Worm (Caenorhabditis elegans): ENCODE measurements around the gene plp-1.

ce11 chrIV:7658589-7658988, 25.4 kb downstream of the plp-1 start, which contains the start of gene C08G9.1:
- TF ChIP-seq unc-55 (GFP tag; optimal IDR thresholded peaks at IDR 0.05) (no peak), zip-5 (tag; optimal IDR thresholded peaks at IDR 0.05) (no peak), lin-11 (tag; optimal IDR thresholded peaks at IDR 0.05) (no peak), nhr-232 (tag; optimal IDR thresholded peaks at IDR 0.05) (no peak), elt-4 (tag; optimal IDR thresholded peaks at IDR 0.05) (no peak), nfya-1 (tag; optimal IDR thresholded peaks at IDR 0.05) (no peak), F13H6.1 (tag; optimal IDR thresholded peaks at IDR 0.05) (no peak), sox-4 (tag; optimal IDR thresholded peaks at IDR 0.05) (no peak), rnt-1 (tag; optimal IDR thresholded peaks at IDR 0.05) (no peak), ref-2 (tag; optimal IDR thresholded peaks at IDR 0.05) (no peak), nhr-11 (tag; optimal IDR thresholded peaks at IDR 0.05) (no peak), ama-1 (optimal IDR thresholded peaks at IDR 0.05) (no peak)
